Worm (Caenorhabditis elegans) whole organism, L3 larva: ENCODE measurements around the gene coa-1.

ENCODE experiments used
- R02D3.7 ChIP-seq: fragments of 150-350 bp; optimal IDR thresholded peaks from 2 replicates; lab custom pipeline; 2014; ENCODE audit warnings: missing biosample characterization, missing genetic modification characterization
- ZK546.5 ChIP-seq: sonication (generic microtip); optimal IDR thresholded peaks from 2 replicates; lab custom pipeline; 2017; ENCODE audit warnings: missing biosample characterization, missing genetic modification characterization
- aly-2 ChIP-seq: fragments of 150-350 bp; optimal IDR thresholded peaks from 2 replicates; lab custom pipeline; 2014; ENCODE audit warnings: missing biosample characterization, missing genetic modification characterization
- ceh-16 ChIP-seq: sonication (generic microtip); optimal IDR thresholded peaks from 2 replicates; lab custom pipeline; 2017; ENCODE audit warnings: missing biosample characterization, missing genetic modification characterization
- ceh-28 ChIP-seq: fragments of 150-350 bp; optimal IDR thresholded peaks from 2 replicates; lab custom pipeline; 2014; ENCODE audit warnings: missing biosample characterization, missing genetic modification reagents, missing genetic modification characterization
- ceh-82 ChIP-seq: fragments of 150-350 bp; optimal IDR thresholded peaks from 2 replicates; lab custom pipeline; 2014; ENCODE audit warnings: missing biosample characterization, missing genetic modification characterization
- ceh-9 ChIP-seq: sonication (generic microtip); optimal IDR thresholded peaks from 2 replicates; lab custom pipeline; 2018; ENCODE audit warnings: missing biosample characterization, missing genetic modification characterization
- egl-5 ChIP-seq: fragments of 150-350 bp; optimal IDR thresholded peaks from 2 replicates; lab custom pipeline; 2017; ENCODE audit warnings: missing biosample characterization, missing genetic modification reagents, missing genetic modification characterization, inconsistent platforms
- elt-3 ChIP-seq, 3 experiments: fragments of 150-350 bp in 1 of 3; sonication (generic microtip) in 2 of 3; optimal IDR thresholded peaks; 2 replicates in 2 of 3; 4 replicates in 1 of 3; lab custom pipeline; 2014 to 2017; ENCODE audit warnings: missing biosample characterization in 3 of 3, missing genetic modification characterization in 3 of 3
- eor-1 ChIP-seq, 2 experiments: fragments of 150-350 bp; optimal IDR thresholded peaks; 2 replicates each; lab custom pipeline; 2014 to 2018; ENCODE audit warnings: missing biosample characterization in 2 of 2, missing genetic modification characterization in 2 of 2
- fkh-10 ChIP-seq: sonication (generic microtip); optimal IDR thresholded peaks from 2 replicates; lab custom pipeline; 2017; ENCODE audit warnings: missing biosample characterization, missing genetic modification reagents, missing genetic modification characterization
- fkh-2 ChIP-seq: fragments of 150-350 bp; optimal IDR thresholded peaks from 2 replicates; lab custom pipeline; 2014; ENCODE audit warnings: missing biosample characterization, missing genetic modification reagents, missing genetic modification characterization
- fos-1 ChIP-seq: fragments of 150-350 bp; optimal IDR thresholded peaks from 2 replicates; lab custom pipeline; 2014; ENCODE audit warnings: missing biosample characterization, missing genetic modification characterization
- hmg-11 ChIP-seq: sonication (generic microtip); optimal IDR thresholded peaks from 2 replicates; lab custom pipeline; 2016; ENCODE audit warnings: missing genetic modification characterization, missing compliant biosample characterization
- jun-1 ChIP-seq: fragments of 150-350 bp; optimal IDR thresholded peaks from 2 replicates; lab custom pipeline; 2014; ENCODE audit warnings: missing biosample characterization, missing genetic modification reagents, missing genetic modification characterization
- lin-15B ChIP-seq: fragments of 150-350 bp; optimal IDR thresholded peaks from 2 replicates; lab custom pipeline; 2014; ENCODE audit warnings: missing biosample characterization, missing genetic modification characterization
- lin-39 ChIP-seq: fragments of 150-350 bp; optimal IDR thresholded peaks from 2 replicates; lab custom pipeline; 2018; ENCODE audit warnings: missing biosample characterization, missing genetic modification reagents, missing genetic modification characterization
- lsy-12 ChIP-seq: sonication (generic microtip); optimal IDR thresholded peaks from 2 replicates; lab custom pipeline; 2016; ENCODE audit warnings: mild to moderate bottlenecking, missing genetic modification characterization, missing compliant biosample characterization
- mdl-1 ChIP-seq: fragments of 150-350 bp; optimal IDR thresholded peaks from 2 replicates; lab custom pipeline; 2014; ENCODE audit warnings: missing biosample characterization, missing genetic modification characterization
- nfya-1 ChIP-seq: sonication (generic microtip); optimal IDR thresholded peaks from 2 replicates; lab custom pipeline; 2017; ENCODE audit warnings: missing genetic modification characterization, mild to moderate bottlenecking, missing compliant biosample characterization, antibody characterized with exemption, moderate library complexity; ENCODE audit not compliant: insufficient read depth
- nhr-23 ChIP-seq: fragments of 150-350 bp; optimal IDR thresholded peaks from 2 replicates; lab custom pipeline; 2014; ENCODE audit warnings: missing biosample characterization, missing genetic modification reagents, missing genetic modification characterization
- nhr-25 ChIP-seq: sonication (generic microtip); optimal IDR thresholded peaks from 2 replicates; lab custom pipeline; 2017; ENCODE audit warnings: missing biosample characterization, missing genetic modification characterization
- nhr-28 ChIP-seq: fragments of 150-350 bp; optimal IDR thresholded peaks from 2 replicates; lab custom pipeline; 2014; ENCODE audit warnings: missing biosample characterization, missing genetic modification characterization
- nhr-43 ChIP-seq: sonication (generic microtip); optimal IDR thresholded peaks from 2 replicates; lab custom pipeline; 2016; ENCODE audit warnings: mild to moderate bottlenecking, missing genetic modification characterization, missing compliant biosample characterization; ENCODE audit not compliant: poor library complexity, severe bottlenecking
- nhr-67 ChIP-seq: fragments of 150-350 bp; optimal IDR thresholded peaks from 2 replicates; lab custom pipeline; 2014; ENCODE audit warnings: missing biosample characterization, missing genetic modification characterization
- pqm-1 ChIP-seq: fragments of 150-350 bp; optimal IDR thresholded peaks from 2 replicates; lab custom pipeline; 2017; ENCODE audit warnings: missing biosample characterization, missing genetic modification characterization, inconsistent platforms
- sea-2 ChIP-seq: fragments of 150-350 bp; sonication (generic microtip); optimal IDR thresholded peaks from 4 replicates; lab custom pipeline; 2014; ENCODE audit warnings: missing biosample characterization, missing genetic modification reagents, missing genetic modification characterization
- skn-1 ChIP-seq: fragments of 150-350 bp; optimal IDR thresholded peaks from 2 replicates; lab custom pipeline; 2014; ENCODE audit warnings: missing biosample characterization, missing genetic modification characterization
- snpc-4 ChIP-seq: fragments of 150-350 bp; optimal IDR thresholded peaks from 2 replicates; lab custom pipeline; 2014; ENCODE audit warnings: missing biosample characterization, missing genetic modification characterization
- tbx-2 ChIP-seq: sonication (generic microtip); optimal IDR thresholded peaks from 2 replicates; lab custom pipeline; 2016; ENCODE audit warnings: mild to moderate bottlenecking, missing genetic modification characterization, missing compliant biosample characterization
- unc-62 ChIP-seq: fragments of 150-350 bp; sonication (generic microtip); optimal IDR thresholded peaks from 4 replicates; lab custom pipeline; 2014; ENCODE audit warnings: missing biosample characterization, missing genetic modification reagents, missing genetic modification characterization
- zag-1 ChIP-seq: fragments of 150-350 bp; optimal IDR thresholded peaks from 2 replicates; lab custom pipeline; 2014; ENCODE audit warnings: missing biosample characterization, missing genetic modification characterization
- ztf-11 ChIP-seq: fragments of 150-350 bp; optimal IDR thresholded peaks from 2 replicates; lab custom pipeline; 2014; ENCODE audit warnings: missing biosample characterization, missing genetic modification characterization

Gene coa-1

ce11 chrIV:210591-210990, 5.5 kb downstream of the coa-1 start (continued):
- TF ChIP-seq sea-2 (GFP tag; lab: Kevin White, UChicago), result no peak
- TF ChIP-seq eor-1 (tag; optimal IDR thresholded peaks at IDR 0.05; lab: Kevin White, UChicago), result no peak

ce11 chrIV:218252-218651, 13.2 kb downstream of the coa-1 start, which contains the start of gene prdx-6:
prdx-6 (plus strand) TSS chrIV:218552.
- no peak for TF ChIP-seq sea-2 (GFP tag; lab: Kevin White, UChicago)
- TF ChIP-seq snpc-4 (tag; lab: Kevin White, UChicago), result no peak
- TF ChIP-seq tbx-2 (tag; lab: Kevin White, UChicago), result no peak
- TF ChIP-seq ceh-28 (tag; lab: Kevin White, UChicago), result no peak
- TF ChIP-seq ceh-82 (tag; lab: Kevin White, UChicago), result no peak
- no peak for TF ChIP-seq ZK546.5 (tag; lab: Kevin White, UChicago)
- no peak for TF ChIP-seq lin-15B
- TF ChIP-seq fos-1, result no peak
- no peak for TF ChIP-seq lin-39
- TF ChIP-seq nhr-43 (tag; lab: Kevin White, UChicago), result no peak
- TF ChIP-seq elt-3 (tag; optimal IDR thresholded peaks at IDR 0.05; lab: Kevin White, UChicago), result no peak

- TF ChIP-seq nfya-1 (tag; lab: Kevin White, UChicago) (no peak), aly-2 (tag; lab: Kevin White, UChicago) (no peak), unc-62 (no peak), sea-2 (GFP tag; lab: Kevin White, UChicago) (no peak), ZK546.5 (tag; lab: Kevin White, UChicago) (no peak), lsy-12 (no peak), nhr-23 (tag; lab: Kevin White, UChicago) (no peak), snpc-4 (tag; lab: Kevin White, UChicago) (no peak), nhr-28 (tag; lab: Kevin White, UChicago) (no peak), nhr-25 (tag; lab: Kevin White, UChicago) (no peak), lin-39 (no peak), egl-5 (tag; lab: Kevin White, UChicago) (no peak), jun-1 (tag; lab: Kevin White, UChicago) (no peak), R02D3.7 (tag; lab: Kevin White, UChicago) (no peak), eor-1 (tag; optimal IDR thresholded peaks at IDR 0.05; lab: Kevin White, UChicago) (no peak)
These were observed 26.6 kb downstream of the coa-1 start, which contains the start of gene gtf-2H1 for ce11 chrIV:231673-232072. gtf-2H1 (minus strand) TSS chrIV:231773.

- TF ChIP-seq nhr-43 (tag; lab: Kevin White, UChicago), result no peak
- TF ChIP-seq ceh-16 (tag; lab: Kevin White, UChicago), result no peak
- TF ChIP-seq aly-2 (tag; lab: Kevin White, UChicago), result no peak
- no peak for TF ChIP-seq sea-2 (GFP tag; lab: Kevin White, UChicago)
- TF ChIP-seq ceh-9 (tag; lab: Kevin White, UChicago), result no peak
- no peak for TF ChIP-seq nhr-28 (tag; lab: Kevin White, UChicago)
These were observed 31.0 kb downstream of the coa-1 start for ce11 chrIV:236138-236537.

- TF ChIP-seq ztf-11 (tag; lab: Kevin White, UChicago), result no peak
- no peak for TF ChIP-seq zag-1 (tag; lab: Kevin White, UChicago)
- TF ChIP-seq mdl-1 (tag; lab: Kevin White, UChicago), result no peak
- TF ChIP-seq unc-62, result no peak
- TF ChIP-seq fkh-10 (GFP tag; lab: Kevin White, UChicago), result no peak
- no peak for TF ChIP-seq fkh-2
- TF ChIP-seq hmg-11 (tag; lab: Kevin White, UChicago), result no peak
- no peak for TF ChIP-seq pqm-1 (tag; lab: Kevin White, UChicago)
- TF ChIP-seq skn-1 (tag; lab: Kevin White, UChicago), result no peak
- no peak for TF ChIP-seq aly-2 (tag; lab: Kevin White, UChicago)
- TF ChIP-seq nhr-67 (tag; lab: Kevin White, UChicago), result no peak
- TF ChIP-seq fos-1, result no peak
- TF ChIP-seq, all 47 proteins: peak for 0
These were observed 32.3 kb downstream of the coa-1 start, which contains the start of gene ints-13 for ce11 chrIV:237350-237749. ints-13 (minus strand) TSS chrIV:237450.
